Worm (Caenorhabditis elegans): Measurements from ENCODE around the gene F54C9.14.

The F54C9.14 gene

DNA sequence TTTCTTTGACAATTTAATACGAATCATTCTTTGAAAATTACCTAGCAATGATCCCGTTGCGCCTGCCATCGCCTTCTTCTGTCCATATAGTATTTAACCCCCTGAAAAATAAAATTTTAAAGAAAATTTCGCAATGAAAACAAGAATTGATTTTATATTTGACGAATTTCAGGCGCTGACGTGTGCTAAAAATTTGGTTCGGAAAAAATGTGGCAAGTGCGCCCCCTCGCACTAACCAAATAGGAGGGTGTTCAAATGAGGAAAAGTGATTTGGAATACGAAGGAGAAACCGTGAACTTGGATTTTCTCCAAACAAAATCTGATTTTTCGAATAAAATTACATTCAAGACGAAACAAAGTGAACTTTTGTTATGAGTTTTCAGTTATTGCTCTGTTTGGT lies 3.9 kb downstream of the F54C9.14 start, which contains the start of gene stc-1:
Gene stc-1 (minus strand): TSS at position 101 of the 400 bp plus-strand sequence.
- TF ChIP-seq F13H6.1 (tag; optimal IDR thresholded peaks at IDR 0.05) (no peak), unc-55 (GFP tag; optimal IDR thresholded peaks at IDR 0.05) (peak; percentile 41), nhr-237 (tag; optimal IDR thresholded peaks at IDR 0.05) (no peak), gmeb-1 (tag; optimal IDR thresholded peaks at IDR 0.05) (peak; percentile 84), lin-13 (GFP tag; optimal IDR thresholded peaks at IDR 0.05) (no peak), elt-3 (tag; optimal IDR thresholded peaks at IDR 0.05) (no peak), crh-2 (tag; optimal IDR thresholded peaks at IDR 0.05) (peak; percentile 43), C34F6.9 (tag; optimal IDR thresholded peaks at IDR 0.05) (peak; percentile 36), lsy-2 (tag; optimal IDR thresholded peaks at IDR 0.05) (peak in 1 of 2 experiments; percentile 58), sma-3 (GFP tag; optimal IDR thresholded peaks at IDR 0.05) (peak; percentile 13), nhr-129 (tag; optimal IDR thresholded peaks at IDR 0.05) (peak; percentile 23)

ce11 chrII:8566806-8567266 lies 4.7 kb downstream of the F54C9.14 start, which contains the start of gene F54C9.3:
Gene F54C9.3 (minus strand): TSS chrII:8566856.
- TF ChIP-seq crh-2 (tag; optimal IDR thresholded peaks at IDR 0.05) (peak; percentile 54), gmeb-1 (tag; optimal IDR thresholded peaks at IDR 0.05) (peak; percentile 41), mab-5 (tag; optimal IDR thresholded peaks at IDR 0.05) (no peak), lsy-2 (tag; optimal IDR thresholded peaks at IDR 0.05) (peak in 1 of 2 experiments; percentile 11), fos-1 (tag; optimal IDR thresholded peaks at IDR 0.05) (peak; percentile 98), unc-39 (tag; optimal IDR thresholded peaks at IDR 0.05) (no peak), F13H6.1 (tag; optimal IDR thresholded peaks at IDR 0.05) (peak; percentile 46), sma-9 (GFP tag; optimal IDR thresholded peaks at IDR 0.05) (peak; percentile 13), sma-9 (tag; optimal IDR thresholded peaks at IDR 0.05) (no peak)

ce11 chrII:8568234-8568969 lies 6.3 kb downstream of the F54C9.14 start:
- TF ChIP-seq sma-3 (GFP tag; optimal IDR thresholded peaks at IDR 0.05): no peak
- no peak for TF ChIP-seq skn-1 (tag; optimal IDR thresholded peaks at IDR 0.05)
- no peak for TF ChIP-seq ztf-11 (tag; optimal IDR thresholded peaks at IDR 0.05)
- TF ChIP-seq dmd-4 (tag; optimal IDR thresholded peaks at IDR 0.05): no peak
- TF ChIP-seq Y55F3AM.14 (GFP tag; optimal IDR thresholded peaks at IDR 0.05): no peak
- no peak for TF ChIP-seq fos-1 (tag; optimal IDR thresholded peaks at IDR 0.05)
- no peak for TF ChIP-seq aly-2 (tag; optimal IDR thresholded peaks at IDR 0.05)
- no peak for TF ChIP-seq nhr-11 (tag; optimal IDR thresholded peaks at IDR 0.05)
- no peak for TF ChIP-seq nhr-23 (tag; optimal IDR thresholded peaks at IDR 0.05)
- TF ChIP-seq sem-4 (tag; optimal IDR thresholded peaks at IDR 0.05): no peak
- TF ChIP-seq nhr-10 (tag; optimal IDR thresholded peaks at IDR 0.05): no peak
- TF ChIP-seq nhr-21 (tag; optimal IDR thresholded peaks at IDR 0.05): no peak
- no peak for TF ChIP-seq blmp-1 (tag; optimal IDR thresholded peaks at IDR 0.05; ENCODE audit: insufficient read depth)
- no peak for TF ChIP-seq nhr-77 (tag; optimal IDR thresholded peaks at IDR 0.05)
- no peak for TF ChIP-seq unc-62 (GFP tag; optimal IDR thresholded peaks at IDR 0.05)
- TF ChIP-seq ZK546.5 (tag; optimal IDR thresholded peaks at IDR 0.05): no peak
- TF ChIP-seq crh-2 (tag; optimal IDR thresholded peaks at IDR 0.05): no peak
- no peak for TF ChIP-seq nhr-25 (tag; optimal IDR thresholded peaks at IDR 0.05)
- TF ChIP-seq peb-1 (tag; optimal IDR thresholded peaks at IDR 0.05): no peak

ce11 chrII:8569038-8569977 lies 7.2 kb downstream of the F54C9.14 start, which contains the start of the genes col-38 and rpl-5:
Gene col-38 (minus strand): TSS chrII:8569088.
Gene rpl-5 (plus strand): TSS chrII:8569927.
- TF ChIP-seq nhr-6 (tag; optimal IDR thresholded peaks at IDR 0.05) (peak; percentile 71), nhr-77 (tag; optimal IDR thresholded peaks at IDR 0.05) (no peak), zag-1 (tag; optimal IDR thresholded peaks at IDR 0.05) (peak; percentile 71), alr-1 (tag; optimal IDR thresholded peaks at IDR 0.05) (no peak), snpc-4 (tag; optimal IDR thresholded peaks at IDR 0.05) (peak; percentile 80), nhr-23 (tag; optimal IDR thresholded peaks at IDR 0.05) (no peak), sma-3 (GFP tag; optimal IDR thresholded peaks at IDR 0.05) (peak; percentile 88), lsy-2 (tag; optimal IDR thresholded peaks at IDR 0.05) (peak; percentile 93 to 99), Y55F3AM.14 (GFP tag; optimal IDR thresholded peaks at IDR 0.05) (peak; percentile 15), unc-55 (GFP tag; optimal IDR thresholded peaks at IDR 0.05) (peak; percentile 97), unc-39 (tag; optimal IDR thresholded peaks at IDR 0.05) (no peak), nhr-129 (tag; optimal IDR thresholded peaks at IDR 0.05) (peak; percentile 92), mbf-1 (tag; optimal IDR thresholded peaks at IDR 0.05) (no peak), R02D3.7 (tag; optimal IDR thresholded peaks at IDR 0.05) (peak; percentile 5), lin-13 (GFP tag; optimal IDR thresholded peaks at IDR 0.05) (peak; percentile 88), mab-5 (tag; optimal IDR thresholded peaks at IDR 0.05) (peak; percentile 42), ztf-4 (tag; optimal IDR thresholded peaks at IDR 0.05) (peak; percentile 71), lin-39 (tag; optimal IDR thresholded peaks at IDR 0.05) (no peak), mdl-1 (tag; optimal IDR thresholded peaks at IDR 0.05) (peak in 1 of 2 experiments; percentile 51), ztf-1 (GFP tag; conservative IDR thresholded peaks at IDR 0.05) (no peak), peb-1 (tag; optimal IDR thresholded peaks at IDR 0.05) (no peak), ZK546.5 (tag; optimal IDR thresholded peaks at IDR 0.05) (peak; percentile 96), dmd-4 (tag; optimal IDR thresholded peaks at IDR 0.05) (no peak), nhr-21 (tag; optimal IDR thresholded peaks at IDR 0.05) (peak; percentile 81), nhr-10 (tag; optimal IDR thresholded peaks at IDR 0.05) (no peak), sma-9 (GFP tag; optimal IDR thresholded peaks at IDR 0.05) (peak; percentile 79), sma-9 (tag; optimal IDR thresholded peaks at IDR 0.05) (no peak)
